Worm (Caenorhabditis elegans): ENCODE measurements around the gene ppfr-4.

Gene ppfr-4

DNA sequence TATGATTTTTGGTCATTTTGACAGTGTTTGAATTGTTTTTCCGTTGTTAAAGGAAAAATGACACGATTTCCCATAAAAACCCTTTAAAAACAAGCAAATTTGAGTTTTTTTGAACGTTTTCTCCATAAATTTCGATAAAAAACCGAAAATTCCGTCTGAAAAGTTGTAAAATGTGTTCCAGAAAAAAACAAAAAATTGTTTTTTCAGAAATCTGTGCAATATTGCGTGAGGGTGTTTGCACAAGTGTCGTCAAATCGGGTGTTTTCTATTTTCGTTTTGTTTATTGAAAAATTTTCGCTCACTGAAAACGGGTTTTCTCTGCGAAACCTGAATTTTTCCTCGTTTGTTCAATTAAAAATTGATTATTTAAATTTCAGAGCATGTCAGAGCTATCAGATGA lies at the start of gene ppfr-4:
Gene ppfr-4 (plus strand): TSS at position 378 of the 400 bp plus-strand sequence.
- TF ChIP-seq R02D3.7 (tag; optimal IDR thresholded peaks at IDR 0.05) (no peak), gei-8 (GFP tag; optimal IDR thresholded peaks at IDR 0.05) (no peak), nhr-41 (GFP tag; IDR thresholded peaks at IDR 0.05) (no peak), daf-16 (GFP tag; optimal IDR thresholded peaks at IDR 0.05) (no peak), daf-16 (tag; optimal IDR thresholded peaks at IDR 0.05) (peak; percentile 15), hmg-1.1 (GFP tag; IDR thresholded peaks at IDR 0.05) (no peak), nhr-48 (tag; optimal IDR thresholded peaks at IDR 0.05) (no peak), ztf-11 (tag; optimal IDR thresholded peaks at IDR 0.05) (no peak), lin-15B (tag; optimal IDR thresholded peaks at IDR 0.05) (no peak), php-3 (GFP tag; IDR thresholded peaks at IDR 0.05) (no peak), Y5F2A.4 (GFP tag; optimal IDR thresholded peaks at IDR 0.05) (no peak), madf-9 (GFP tag; conservative IDR thresholded peaks at IDR 0.05) (no peak), ces-1 (GFP tag; optimal IDR thresholded peaks at IDR 0.05) (no peak), ceh-44 (GFP tag; IDR thresholded peaks at IDR 0.05) (no peak), dpl-1 (GFP tag; optimal IDR thresholded peaks at IDR 0.05) (peak; percentile 19), dve-1 (tag; optimal IDR thresholded peaks at IDR 0.05; ENCODE audit: insufficient read depth) (peak; percentile 1), lsy-2 (tag; optimal IDR thresholded peaks at IDR 0.05) (peak in 1 of 2 experiments; percentile 24), lin-38 (GFP tag; IDR thresholded peaks at IDR 0.05) (no peak), daf-8 (GFP tag; IDR thresholded peaks at IDR 0.05) (no peak), cey-2 (tag; optimal IDR thresholded peaks at IDR 0.05; ENCODE audit: borderline replicate concordance, insufficient read depth) (no peak), ZK546.5 (tag; optimal IDR thresholded peaks at IDR 0.05) (no peak), nhr-6 (tag; optimal IDR thresholded peaks at IDR 0.05) (no peak), ZK337.2 (GFP tag; IDR thresholded peaks at IDR 0.05) (no peak), ztf-7 (tag; optimal IDR thresholded peaks at IDR 0.05) (no peak)

DNA sequence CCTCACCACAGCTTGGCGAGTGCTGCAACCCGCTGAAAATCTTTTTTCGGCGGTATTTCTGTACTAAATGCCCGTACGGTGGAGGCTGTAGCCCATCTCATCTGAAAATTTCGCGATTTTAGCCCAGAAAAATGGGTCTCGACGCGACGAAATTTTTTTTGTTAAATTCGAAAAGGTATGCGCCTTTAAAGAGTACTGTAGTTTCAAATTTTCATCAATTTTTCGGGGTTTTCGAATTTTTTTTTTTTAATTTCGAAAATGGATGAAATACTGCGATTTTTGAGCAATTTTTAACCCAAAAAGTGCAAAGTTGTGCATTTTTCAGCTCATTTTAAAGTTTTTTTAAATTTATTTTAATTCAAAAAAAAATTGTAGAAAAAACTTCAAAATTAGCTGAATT lies 48.3 kb upstream of the ppfr-4 start, which contains the start of gene Y54F10AR.2:
Gene Y54F10AR.2 (minus strand): TSS at position 101 of the 400 bp plus-strand sequence.
- TF ChIP-seq mdt-29 (GFP tag; IDR thresholded peaks at IDR 0.05) (no peak), gei-8 (GFP tag; optimal IDR thresholded peaks at IDR 0.05) (no peak), mdl-1 (tag; optimal IDR thresholded peaks at IDR 0.05) (no peak), Y48G9A.11 (GFP tag; IDR thresholded peaks at IDR 0.05) (no peak), D1046.2 (GFP tag; IDR thresholded peaks at IDR 0.05) (no peak), nhr-237 (tag; optimal IDR thresholded peaks at IDR 0.05) (no peak), aly-2 (tag; optimal IDR thresholded peaks at IDR 0.05) (no peak), ama-1 (optimal IDR thresholded peaks at IDR 0.05) (no peak), duxl-1 (tag; optimal IDR thresholded peaks at IDR 0.05; ENCODE audit: poor library complexity) (no peak), Y5F2A.4 (GFP tag; optimal IDR thresholded peaks at IDR 0.05) (no peak), vab-7 (GFP tag; IDR thresholded peaks at IDR 0.05) (no peak), lin-1 (GFP tag; IDR thresholded peaks at IDR 0.05) (no peak), tra-1 (GFP tag; IDR thresholded peaks at IDR 0.05) (no peak), dmd-8 (GFP tag; IDR thresholded peaks at IDR 0.05) (no peak), egl-27 (tag; optimal IDR thresholded peaks at IDR 0.05) (no peak), Y105C5A.15 (GFP tag; IDR thresholded peaks at IDR 0.05) (no peak), ceh-82 (tag; optimal IDR thresholded peaks at IDR 0.05) (no peak), lir-3 (tag; optimal IDR thresholded peaks at IDR 0.05) (no peak), set-16 (GFP tag; IDR thresholded peaks at IDR 0.05) (no peak)

ce11 chrIII:2572421-2572820 lies 47.3 kb upstream of the ppfr-4 start:
- TF ChIP-seq nhr-237 (tag; optimal IDR thresholded peaks at IDR 0.05) (no peak), set-16 (GFP tag; IDR thresholded peaks at IDR 0.05) (no peak), fkh-10 (GFP tag; optimal IDR thresholded peaks at IDR 0.05) (no peak), cey-2 (tag; optimal IDR thresholded peaks at IDR 0.05; ENCODE audit: borderline replicate concordance, insufficient read depth) (no peak), zip-11 (GFP tag; IDR thresholded peaks at IDR 0.05) (no peak), fos-1 (tag; optimal IDR thresholded peaks at IDR 0.05) (no peak), mes-2 (tag; optimal IDR thresholded peaks at IDR 0.05; ENCODE audit: poor library complexity, severe bottlenecking) (no peak), F37D6.2 (tag; optimal IDR thresholded peaks at IDR 0.05) (no peak), ZK546.5 (tag; optimal IDR thresholded peaks at IDR 0.05) (no peak), ceh-28 (tag; optimal IDR thresholded peaks at IDR 0.05) (no peak), zfp-3 (GFP tag; conservative IDR thresholded peaks at IDR 0.05) (no peak)

Data from whole organism, L4 larva.